Fruit fly (Drosophila melanogaster): ENCODE data around the gene Ama.

Ama gene

dm6 chr3R:6762794-6763407, 508 bp downstream of the Ama start:
- peak; percentile 16 for TF ChIP-seq noc (tag; optimal IDR thresholded peaks at IDR 0.05)

dm6 chr3R:6764848-6765247, 2.5 kb downstream of the Ama start:
- no peak for TF ChIP-seq noc (tag; optimal IDR thresholded peaks at IDR 0.05)

- TF ChIP-seq noc (tag; optimal IDR thresholded peaks at IDR 0.05), result no peak
Observed at dm6 chr3R:6766171-6766591, 3.8 kb downstream of the Ama start.

dm6 chr3R:6766928-6767327, 4.5 kb downstream of the Ama start:
- TF ChIP-seq noc (tag; optimal IDR thresholded peaks at IDR 0.05), result no peak

- no peak for TF ChIP-seq noc (tag; optimal IDR thresholded peaks at IDR 0.05)
Observed at dm6 chr3R:6768256-6768655, 5.9 kb downstream of the Ama start.

dm6 chr3R:6771797-6772196, 9.4 kb downstream of the Ama start:
- no peak for TF ChIP-seq noc (tag; optimal IDR thresholded peaks at IDR 0.05)

dm6 chr3R:6776797-6777196, 14.4 kb downstream of the Ama start:
- no peak for TF ChIP-seq noc (tag; optimal IDR thresholded peaks at IDR 0.05)

dm6 chr3R:6780004-6780403, 17.6 kb downstream of the Ama start:
- TF ChIP-seq noc (tag; optimal IDR thresholded peaks at IDR 0.05), result no peak

- TF ChIP-seq noc (tag; optimal IDR thresholded peaks at IDR 0.05), result no peak
Observed at dm6 chr3R:6791189-6791886, 28.9 kb downstream of the Ama start, which contains the start of gene Dfd. TSS of gene Dfd (plus strand) at chr3R:6791836.

dm6 chr3R:6801153-6801552, 38.8 kb downstream of the Ama start:
- TF ChIP-seq noc (tag; optimal IDR thresholded peaks at IDR 0.05), result no peak

- no peak for TF ChIP-seq noc (tag; optimal IDR thresholded peaks at IDR 0.05)
Observed at dm6 chr3R:6804695-6805300, 42.4 kb downstream of the Ama start.

- TF ChIP-seq noc (tag; optimal IDR thresholded peaks at IDR 0.05), result no peak
Observed at dm6 chr3R:6805948-6806347, 43.6 kb downstream of the Ama start.

- no peak for TF ChIP-seq noc (tag; optimal IDR thresholded peaks at IDR 0.05)
Observed at dm6 chr3R:6806654-6807053, 44.3 kb downstream of the Ama start.

- TF ChIP-seq noc (tag; optimal IDR thresholded peaks at IDR 0.05), result no peak
Observed at dm6 chr3R:6809873-6810272, 47.5 kb downstream of the Ama start.

dm6 chr3R:6810574-6810973, 48.2 kb downstream of the Ama start:
- no peak for TF ChIP-seq noc (tag; optimal IDR thresholded peaks at IDR 0.05)

dm6 chr3R:6812107-6812875, 49.9 kb downstream of the Ama start:
- no peak for TF ChIP-seq noc (tag; optimal IDR thresholded peaks at IDR 0.05)

- TF ChIP-seq noc (tag; optimal IDR thresholded peaks at IDR 0.05), result no peak
Observed at dm6 chr3R:6812876-6813199, 50.4 kb downstream of the Ama start.

All from whole organism, larva.